Fruit fly (Drosophila melanogaster): Measurements from ENCODE around the gene Fbxl7.

DNA sequence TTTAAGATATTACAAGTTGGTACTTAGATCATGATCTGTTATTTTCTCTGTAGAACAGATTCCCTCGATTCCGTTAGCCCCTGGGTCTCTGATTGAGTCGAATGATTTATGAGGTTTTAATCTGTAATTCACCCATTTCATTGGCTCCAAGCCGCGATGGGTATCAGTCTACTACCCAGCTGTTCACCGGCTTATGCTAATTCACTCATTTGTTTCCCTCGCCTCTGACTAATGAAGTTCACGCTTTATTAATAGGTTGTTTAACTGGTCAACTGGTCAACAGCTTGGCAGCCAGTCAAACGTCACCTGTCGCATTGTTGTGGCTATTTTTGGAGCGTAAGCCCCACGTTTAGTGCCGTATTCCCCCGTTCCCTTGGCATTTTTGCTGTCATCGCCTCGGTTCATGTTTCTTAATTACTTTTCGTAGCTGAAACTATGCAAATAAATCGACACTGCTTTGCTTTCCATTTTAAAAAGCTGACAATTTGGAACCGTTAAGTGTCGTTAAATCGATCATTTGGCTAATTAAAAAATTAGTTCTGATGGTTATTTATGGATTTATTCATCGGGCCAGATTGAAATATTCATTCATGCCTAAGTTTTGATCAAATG lies 47.8 kb upstream of the Fbxl7 start:
- no peak for TF ChIP-seq pan (optimal IDR thresholded peaks at IDR 0.05)
- no peak for TF ChIP-seq psq (optimal IDR thresholded peaks at IDR 0.05)

Data from whole organism.